Worm (Caenorhabditis elegans) whole organism, mixed stage, embryonic: ENCODE measurements around the gene aldo-2.

Experiments
- M03D4.4 ChIP-seq: sonication (generic microtip); optimal IDR thresholded peaks from 2 replicates; lab custom pipeline; 2017; ENCODE audit warnings: mild to moderate bottlenecking, missing genetic modification characterization, missing compliant biosample characterization
- bed-3 ChIP-seq: fragments of 200-800 bp; sonication (Bioruptor generic); optimal IDR thresholded peaks from 3 replicates; lab custom pipeline; 2018; ENCODE audit warnings: mild to moderate bottlenecking, missing genetic modification characterization, moderate library complexity, missing compliant biosample characterization
- blmp-1 ChIP-seq: fragments of 150-350 bp; optimal IDR thresholded peaks from 2 replicates; lab custom pipeline; 2014; ENCODE audit warnings: missing biosample characterization, missing genetic modification characterization
- ceh-39 ChIP-seq: fragments of 150-350 bp; optimal IDR thresholded peaks from 2 replicates; lab custom pipeline; 2014; ENCODE audit warnings: missing biosample characterization, missing genetic modification characterization
- ceh-43 ChIP-seq: fragments of 200-800 bp; sonication (Bioruptor generic); optimal IDR thresholded peaks from 2 replicates; lab custom pipeline; 2018; ENCODE audit warnings: mild to moderate bottlenecking, missing genetic modification characterization, moderate library complexity, missing compliant biosample characterization
- ceh-83 ChIP-seq: fragments of 200-800 bp; sonication (Bioruptor generic); optimal IDR thresholded peaks from 2 replicates; lab custom pipeline; 2018; ENCODE audit warnings: mild to moderate bottlenecking, missing genetic modification characterization, missing compliant biosample characterization
- ces-1 ChIP-seq: fragments of 150-350 bp; optimal IDR thresholded peaks from 2 replicates; lab custom pipeline; 2014; ENCODE audit warnings: missing biosample characterization, missing genetic modification reagents, missing genetic modification characterization
- drap-1 ChIP-seq: fragments of 200-800 bp; sonication (Bioruptor generic); optimal IDR thresholded peaks from 3 replicates; lab custom pipeline; 2018; ENCODE audit warnings: mild to moderate bottlenecking, missing genetic modification characterization, missing compliant biosample characterization
- elt-1 ChIP-seq: sonication (generic microtip); optimal IDR thresholded peaks from 2 replicates; lab custom pipeline; 2017; ENCODE audit warnings: missing genetic modification characterization, mild to moderate bottlenecking, missing compliant biosample characterization, antibody characterized with exemption, moderate library complexity, borderline replicate concordance; ENCODE audit not compliant: insufficient read depth
- elt-3 ChIP-seq: fragments of 150-350 bp; optimal IDR thresholded peaks from 2 replicates; lab custom pipeline; 2014; ENCODE audit warnings: missing biosample characterization, missing genetic modification characterization
- flh-1 ChIP-seq: fragments of 200-800 bp; sonication (Bioruptor generic); optimal IDR thresholded peaks from 2 replicates; lab custom pipeline; 2018; ENCODE audit warnings: mild to moderate bottlenecking, missing genetic modification characterization, moderate library complexity, missing compliant biosample characterization
- ham-2 ChIP-seq: fragments of 200-800 bp; sonication (Bioruptor generic); optimal IDR thresholded peaks from 2 replicates; lab custom pipeline; 2018; ENCODE audit warnings: mild to moderate bottlenecking, missing genetic modification characterization, missing compliant biosample characterization
- lin-13 ChIP-seq: fragments of 150-350 bp; optimal IDR thresholded peaks from 2 replicates; lab custom pipeline; 2014; ENCODE audit warnings: missing biosample characterization, missing genetic modification characterization
- lin-32 ChIP-seq: fragments of 200-800 bp; sonication (Bioruptor generic); optimal IDR thresholded peaks from 2 replicates; lab custom pipeline; 2018; ENCODE audit warnings: mild to moderate bottlenecking, missing genetic modification characterization, missing compliant biosample characterization
- mab-5 ChIP-seq: fragments of 150-350 bp; optimal IDR thresholded peaks from 2 replicates; lab custom pipeline; 2014; ENCODE audit warnings: missing biosample characterization, missing genetic modification characterization
- mep-1 ChIP-seq: fragments of 150-350 bp; optimal IDR thresholded peaks from 2 replicates; lab custom pipeline; 2017; ENCODE audit warnings: missing biosample characterization, missing genetic modification reagents, missing genetic modification characterization, inconsistent platforms
- mls-2 ChIP-seq: sonication (generic microtip); optimal IDR thresholded peaks from 2 replicates; lab custom pipeline; 2016; ENCODE audit warnings: mild to moderate bottlenecking, missing genetic modification characterization, moderate library complexity, missing compliant biosample characterization
- nhr-12 ChIP-seq: fragments of 150-350 bp; optimal IDR thresholded peaks from 2 replicates; lab custom pipeline; 2014; ENCODE audit warnings: missing biosample characterization, missing genetic modification characterization
- nhr-2 ChIP-seq: fragments of 150-350 bp; optimal IDR thresholded peaks from 2 replicates; lab custom pipeline; 2014; ENCODE audit warnings: missing biosample characterization, missing genetic modification characterization
- nhr-28 ChIP-seq: fragments of 150-350 bp; optimal IDR thresholded peaks from 2 replicates; lab custom pipeline; 2014; ENCODE audit warnings: missing biosample characterization, missing genetic modification characterization
- nhr-76 ChIP-seq: sonication (generic microtip); optimal IDR thresholded peaks from 2 replicates; lab custom pipeline; 2017; ENCODE audit warnings: missing biosample characterization, missing genetic modification characterization
- pha-4 ChIP-seq: fragments of 150-350 bp; optimal IDR thresholded peaks from 2 replicates; lab custom pipeline; 2018; ENCODE audit warnings: missing biosample characterization, missing genetic modification reagents, missing genetic modification characterization
- sem-2 ChIP-seq: fragments of 200-800 bp; sonication (Bioruptor generic); optimal IDR thresholded peaks from 2 replicates; lab custom pipeline; 2018; ENCODE audit warnings: mild to moderate bottlenecking, missing genetic modification characterization, missing compliant biosample characterization
- snpc-4 ChIP-seq: fragments of 150-350 bp; optimal IDR thresholded peaks from 2 replicates; lab custom pipeline; 2014; ENCODE audit warnings: missing biosample characterization, missing genetic modification characterization
- sptf-1 ChIP-seq: sonication (generic microtip); optimal IDR thresholded peaks from 2 replicates; lab custom pipeline; 2017; ENCODE audit warnings: mild to moderate bottlenecking, missing genetic modification characterization, moderate library complexity, missing compliant biosample characterization
- tbx-8 ChIP-seq: fragments of 200-800 bp; sonication (Bioruptor generic); optimal IDR thresholded peaks from 2 replicates; lab custom pipeline; 2018; ENCODE audit warnings: mild to moderate bottlenecking, missing genetic modification characterization, moderate library complexity, missing compliant biosample characterization
- unc-120 ChIP-seq: sonication (generic microtip); optimal IDR thresholded peaks from 2 replicates; lab custom pipeline; 2017; ENCODE audit warnings: missing genetic modification characterization, missing compliant biosample characterization; ENCODE audit not compliant: poor library complexity, severe bottlenecking
- unc-39 ChIP-seq: fragments of 150-350 bp; optimal IDR thresholded peaks from 2 replicates; lab custom pipeline; 2014; ENCODE audit warnings: missing biosample characterization, missing genetic modification characterization
- zip-8 ChIP-seq: fragments of 150-350 bp; optimal IDR thresholded peaks from 2 replicates; lab custom pipeline; 2014; ENCODE audit warnings: missing biosample characterization, missing genetic modification characterization
- ztf-11 ChIP-seq: fragments of 150-350 bp; optimal IDR thresholded peaks from 2 replicates; lab custom pipeline; 2014; ENCODE audit warnings: missing biosample characterization, missing genetic modification characterization

aldo-2 gene

ce11 chrIII:5884007-5884406, 7.6 kb upstream of the aldo-2 start, which contains the start of gene C28H8.5:
C28H8.5 (plus strand) TSS chrIII:5884307.
- TF ChIP-seq sptf-1 (tag; lab: Kevin White, UChicago) (no peak), flh-1 (GFP tag; lab: Kevin White, UChicago) (no peak), ztf-11 (tag; lab: Kevin White, UChicago) (no peak), nhr-2 (no peak), lin-13 (tag; lab: Kevin White, UChicago) (no peak), tbx-8 (GFP tag; lab: Kevin White, UChicago) (no peak), drap-1 (no peak), pha-4 (tag; lab: Kevin White, UChicago) (no peak), elt-3 (tag; lab: Kevin White, UChicago) (no peak), mls-2 (tag; lab: Kevin White, UChicago) (no peak), ceh-39 (no peak), ceh-83 (GFP tag; lab: Kevin White, UChicago) (no peak), nhr-28 (tag; lab: Kevin White, UChicago) (no peak), bed-3 (no peak), lin-32 (GFP tag; lab: Kevin White, UChicago) (no peak), snpc-4 (tag; lab: Kevin White, UChicago) (no peak), mep-1 (tag; lab: Kevin White, UChicago) (no peak), unc-120 (no peak), nhr-12 (tag; lab: Kevin White, UChicago) (no peak), ham-2 (GFP tag; lab: Kevin White, UChicago) (no peak)

- TF ChIP-seq nhr-28 (tag; lab: Kevin White, UChicago) (no peak), lin-13 (tag; lab: Kevin White, UChicago) (no peak), mls-2 (tag; lab: Kevin White, UChicago) (no peak), elt-1 (no peak), sptf-1 (tag; lab: Kevin White, UChicago) (no peak), lin-32 (GFP tag; lab: Kevin White, UChicago) (no peak), zip-8 (no peak)
Observed at ce11 chrIII:5883517-5883916, 7.1 kb upstream of the aldo-2 start.

DNA sequence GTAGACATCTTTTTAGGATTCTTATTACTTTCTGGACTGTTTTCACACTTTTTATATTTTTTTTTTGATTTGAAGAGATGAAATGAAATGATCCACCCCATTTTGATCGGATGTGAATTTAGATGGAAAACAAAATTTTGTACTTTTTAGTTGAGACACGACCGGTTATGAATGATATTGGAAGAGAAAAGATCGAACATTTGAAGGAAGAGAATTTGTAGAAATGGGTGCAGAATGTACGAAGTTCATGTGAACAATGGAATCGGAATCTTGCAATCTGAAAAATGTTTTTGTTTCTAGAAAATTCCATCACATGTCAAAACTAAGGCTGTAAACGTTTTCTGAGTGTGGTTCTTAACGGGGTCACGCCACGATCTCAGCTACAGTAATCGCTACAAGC, 6.4 kb upstream of the aldo-2 start, which contains the start of gene F01F1.14:
F01F1.14 (minus strand) TSS at position 101 of the 400 bp plus-strand sequence.
- no peak for TF ChIP-seq mab-5 (tag; lab: Kevin White, UChicago)
- TF ChIP-seq flh-1 (GFP tag; lab: Kevin White, UChicago): no peak
- TF ChIP-seq blmp-1 (tag; lab: Kevin White, UChicago): no peak
- TF ChIP-seq nhr-76 (tag; lab: Kevin White, UChicago): no peak
- no peak for TF ChIP-seq ces-1 (GFP tag; lab: Kevin White, UChicago)
- TF ChIP-seq drap-1: no peak
- TF ChIP-seq unc-39 (tag; lab: Kevin White, UChicago): no peak
- no peak for TF ChIP-seq ceh-43 (GFP tag; lab: Kevin White, UChicago)
- no peak for TF ChIP-seq elt-3 (tag; lab: Kevin White, UChicago)
- TF ChIP-seq ceh-39: no peak
- no peak for TF ChIP-seq ztf-11 (tag; lab: Kevin White, UChicago)
- no peak for TF ChIP-seq sptf-1 (tag; lab: Kevin White, UChicago)
- TF ChIP-seq zip-8: no peak
- TF ChIP-seq pha-4 (tag; lab: Kevin White, UChicago): no peak
- no peak for TF ChIP-seq bed-3
- no peak for TF ChIP-seq M03D4.4 (tag; lab: Kevin White, UChicago)
- TF ChIP-seq mep-1 (tag; lab: Kevin White, UChicago): no peak
- TF ChIP-seq sem-2 (GFP tag; lab: Kevin White, UChicago): no peak
- no peak for TF ChIP-seq nhr-2

- TF ChIP-seq ceh-39 (no peak), nhr-76 (tag; lab: Kevin White, UChicago) (no peak), ceh-83 (GFP tag; lab: Kevin White, UChicago) (no peak), mep-1 (tag; lab: Kevin White, UChicago) (no peak), sptf-1 (tag; lab: Kevin White, UChicago) (no peak), nhr-2 (no peak), M03D4.4 (tag; lab: Kevin White, UChicago) (no peak), zip-8 (no peak), nhr-28 (tag; lab: Kevin White, UChicago) (no peak), nhr-12 (tag; lab: Kevin White, UChicago) (no peak), lin-32 (GFP tag; lab: Kevin White, UChicago) (no peak)
Observed at ce11 chrIII:5882284-5882683, 5.9 kb upstream of the aldo-2 start.
